Worm (Caenorhabditis elegans) whole organism, L1 larva: ENCODE measurements around the gene F56D2.8.

ENCODE experiments used
- C04F5.9 ChIP-seq: sonication (generic microtip); optimal IDR thresholded peaks from 2 replicates; lab custom pipeline; 2016; ENCODE audit warnings: missing genetic modification characterization, missing compliant biosample characterization
- C16A3.4 ChIP-seq: fragments of 150-350 bp; optimal IDR thresholded peaks from 2 replicates; lab custom pipeline; 2014; ENCODE audit warnings: missing biosample characterization, missing genetic modification characterization
- F16B12.6 ChIP-seq: fragments of 150-350 bp; optimal IDR thresholded peaks from 2 replicates; lab custom pipeline; 2014; ENCODE audit warnings: missing biosample characterization, missing genetic modification characterization
- ama-1 ChIP-seq: fragments of 150-350 bp; optimal IDR thresholded peaks from 2 replicates; lab custom pipeline; 2014
- ceh-82 ChIP-seq, 3 experiments: fragments of 150-350 bp in 1 of 3; sonication (generic microtip) in 2 of 3; optimal IDR thresholded peaks; 2 replicates each; lab custom pipeline; 2014 to 2017; ENCODE audit warnings: missing biosample characterization in 3 of 3, missing genetic modification characterization in 3 of 3
- ces-1 ChIP-seq: fragments of 150-350 bp; optimal IDR thresholded peaks from 2 replicates; lab custom pipeline; 2014; ENCODE audit warnings: missing biosample characterization, missing genetic modification reagents, missing genetic modification characterization
- dpl-1 ChIP-seq, 3 experiments: fragments of 150-350 bp in 2 of 3; sonication (generic microtip) in 1 of 3; optimal IDR thresholded peaks; 2 replicates each; lab custom pipeline; 2014 to 2017; ENCODE audit warnings: missing biosample characterization in 3 of 3, missing genetic modification characterization in 3 of 3, missing genetic modification reagents in 3 of 3
- dsc-1 ChIP-seq: sonication (generic microtip); optimal IDR thresholded peaks from 2 replicates; lab custom pipeline; 2016; ENCODE audit warnings: mild to moderate bottlenecking, missing genetic modification characterization, missing compliant biosample characterization
- efl-1 ChIP-seq, 4 experiments: fragments of 150-350 bp; optimal IDR thresholded peaks in 3 of 4; peaks in 1 of 4; 1 replicate in 1 of 4; 2 replicates in 3 of 4; lab custom pipeline; 2014; ENCODE audit warnings: missing biosample characterization in 2 of 4, missing genetic modification characterization in 2 of 4, missing genetic modification reagents in 2 of 4
- efl-3 ChIP-seq: fragments of 200-800 bp; sonication (Bioruptor generic); optimal IDR thresholded peaks from 2 replicates; lab custom pipeline; 2018; ENCODE audit warnings: mild to moderate bottlenecking, missing genetic modification characterization, missing compliant biosample characterization
- egl-13 ChIP-seq: sonication (generic microtip); optimal IDR thresholded peaks from 2 replicates; lab custom pipeline; 2016; ENCODE audit warnings: missing genotype, missing genetic modification reagents, missing genetic modification characterization, missing compliant biosample characterization
- egl-27 ChIP-seq, 2 experiments: fragments of 150-350 bp in 1 of 2; sonication (generic microtip); optimal IDR thresholded peaks; 3 replicates each; lab custom pipeline; 2017 to 2018; ENCODE audit warnings: missing biosample characterization in 2 of 2, missing genetic modification characterization in 2 of 2, missing genetic modification reagents in 2 of 2
- elt-2 ChIP-seq: sonication (generic microtip); optimal IDR thresholded peaks from 2 replicates; lab custom pipeline; 2016; ENCODE audit warnings: missing genetic modification characterization, mild to moderate bottlenecking, inconsistent platforms, missing compliant biosample characterization, missing genetic modification reagents
- fkh-8 ChIP-seq: sonication (generic microtip); optimal IDR thresholded peaks from 2 replicates; lab custom pipeline; 2016; ENCODE audit warnings: mild to moderate bottlenecking, missing genetic modification characterization, missing compliant biosample characterization
- grh-1 ChIP-seq: fragments of 200-800 bp; sonication (Bioruptor generic); IDR thresholded peaks from 2 replicates; pipeline ENCODE4 v1.3.6; 2022; ENCODE audit warnings: missing genetic modification reagents, missing genetic modification characterization, missing compliant biosample characterization
- hpl-2 ChIP-seq: fragments of 150-350 bp; optimal IDR thresholded peaks from 2 replicates; lab custom pipeline; 2014; ENCODE audit warnings: missing biosample characterization, missing genetic modification reagents, missing genetic modification characterization
- irx-1 ChIP-seq: sonication (generic microtip); optimal IDR thresholded peaks from 2 replicates; lab custom pipeline; 2016; ENCODE audit warnings: missing genetic modification characterization, missing compliant biosample characterization
- jun-1 ChIP-seq: fragments of 150-350 bp; optimal IDR thresholded peaks from 2 replicates; lab custom pipeline; 2014; ENCODE audit warnings: missing biosample characterization, missing genetic modification reagents, missing genetic modification characterization
- lin-13 ChIP-seq: fragments of 150-350 bp; optimal IDR thresholded peaks from 2 replicates; lab custom pipeline; 2014; ENCODE audit warnings: missing biosample characterization, missing genetic modification reagents, missing genetic modification characterization
- lin-14 ChIP-seq: fragments of 200-800 bp; sonication (Bioruptor generic); optimal IDR thresholded peaks from 2 replicates; lab custom pipeline; 2018; ENCODE audit warnings: mild to moderate bottlenecking, missing genetic modification characterization, moderate library complexity, missing compliant biosample characterization
- lin-39 ChIP-seq: fragments of 150-350 bp; optimal IDR thresholded peaks from 2 replicates; lab custom pipeline; 2014; ENCODE audit warnings: missing biosample characterization, missing genetic modification reagents, missing genetic modification characterization
- mab-9 ChIP-seq: fragments of 200-800 bp; sonication (Bioruptor generic); IDR thresholded peaks from 2 replicates; pipeline ENCODE4 v1.3.6; 2022; ENCODE audit warnings: missing genetic modification reagents, missing genetic modification characterization, missing compliant biosample characterization
- mdl-1 ChIP-seq, 2 experiments: fragments of 150-350 bp; optimal IDR thresholded peaks; 2 replicates each; lab custom pipeline; 2014 to 2017; ENCODE audit warnings: missing biosample characterization in 2 of 2, missing genetic modification characterization in 2 of 2, inconsistent platforms in 1 of 2
- nhr-12 ChIP-seq: sonication (generic microtip); optimal IDR thresholded peaks from 2 replicates; lab custom pipeline; 2017; ENCODE audit warnings: missing biosample characterization, missing genetic modification characterization
- nhr-19 ChIP-seq: fragments of 200-800 bp; sonication (Bioruptor generic); conservative IDR thresholded peaks from 2 replicates; pipeline ENCODE4 v1.3.6; 2022; ENCODE audit warnings: missing genetic modification characterization, missing compliant biosample characterization
- nhr-20 ChIP-seq: sonication (generic microtip); optimal IDR thresholded peaks from 2 replicates; lab custom pipeline; 2016; ENCODE audit warnings: mild to moderate bottlenecking, missing genetic modification characterization, missing compliant biosample characterization
- nhr-237 ChIP-seq: fragments of 150-350 bp; optimal IDR thresholded peaks from 2 replicates; lab custom pipeline; 2014; ENCODE audit warnings: missing biosample characterization, missing genetic modification characterization
- nhr-28 ChIP-seq: fragments of 150-350 bp; optimal IDR thresholded peaks from 2 replicates; lab custom pipeline; 2014; ENCODE audit warnings: missing biosample characterization, missing genetic modification characterization
- nhr-47 ChIP-seq: sonication (generic microtip); optimal IDR thresholded peaks from 2 replicates; lab custom pipeline; 2016; ENCODE audit warnings: mild to moderate bottlenecking, missing genetic modification characterization, moderate library complexity, missing compliant biosample characterization
- nhr-76 ChIP-seq: sonication (generic microtip); optimal IDR thresholded peaks from 2 replicates; lab custom pipeline; 2017; ENCODE audit warnings: missing biosample characterization, missing genetic modification characterization
- nhr-77 ChIP-seq: fragments of 150-350 bp; optimal IDR thresholded peaks from 2 replicates; lab custom pipeline; 2014; ENCODE audit warnings: missing biosample characterization, missing genetic modification characterization
- nhr-85 ChIP-seq: sonication (generic microtip); peaks from one replicate; lab custom pipeline; 2016; ENCODE audit warnings: missing genetic modification characterization, inconsistent platforms, missing compliant biosample characterization
- pag-3 ChIP-seq: sonication (generic microtip); optimal IDR thresholded peaks from 2 replicates; lab custom pipeline; 2017; ENCODE audit warnings: missing genetic modification characterization, mild to moderate bottlenecking, missing compliant biosample characterization, antibody characterized with exemption, borderline replicate concordance; ENCODE audit not compliant: insufficient read depth
- pax-3 ChIP-seq: fragments of 200-800 bp; sonication (Bioruptor generic); optimal IDR thresholded peaks from 2 replicates; lab custom pipeline; 2018; ENCODE audit warnings: mild to moderate bottlenecking, missing genetic modification characterization, moderate library complexity, missing compliant biosample characterization
- rnt-1 ChIP-seq: sonication (generic microtip); optimal IDR thresholded peaks from 2 replicates; lab custom pipeline; 2016; ENCODE audit warnings: mild to moderate bottlenecking, missing genetic modification characterization, moderate library complexity, missing compliant biosample characterization
- snpc-4 ChIP-seq: fragments of 150-350 bp; optimal IDR thresholded peaks from 2 replicates; lab custom pipeline; 2014; ENCODE audit warnings: missing biosample characterization, missing genetic modification characterization
- snu-23 ChIP-seq: sonication (generic microtip); optimal IDR thresholded peaks from 2 replicates; lab custom pipeline; 2016; ENCODE audit warnings: missing genetic modification characterization, missing compliant biosample characterization
- sptf-1 ChIP-seq: fragments of 150-350 bp; optimal IDR thresholded peaks from 2 replicates; lab custom pipeline; 2014; ENCODE audit warnings: missing biosample characterization, missing genetic modification characterization
- sup-37 ChIP-seq: fragments of 200-800 bp; sonication (Bioruptor generic); optimal IDR thresholded peaks from 2 replicates; lab custom pipeline; 2018; ENCODE audit warnings: mild to moderate bottlenecking, missing genetic modification characterization, missing compliant biosample characterization
- tlp-1 ChIP-seq: fragments of 150-350 bp; optimal IDR thresholded peaks from 2 replicates; lab custom pipeline; 2014; ENCODE audit warnings: missing biosample characterization, missing genetic modification characterization
- unc-130 ChIP-seq: fragments of 150-350 bp; optimal IDR thresholded peaks from 2 replicates; lab custom pipeline; 2017; ENCODE audit warnings: missing biosample characterization, missing genetic modification characterization, inconsistent platforms
- unc-30 ChIP-seq: sonication (generic microtip); optimal IDR thresholded peaks from 2 replicates; lab custom pipeline; 2017; ENCODE audit warnings: missing biosample characterization, missing genetic modification characterization
- unc-62 ChIP-seq: fragments of 150-350 bp; optimal IDR thresholded peaks from 2 replicates; lab custom pipeline; 2014; ENCODE audit warnings: missing biosample characterization, missing genetic modification reagents, missing genetic modification characterization
- unc-86 ChIP-seq: sonication (generic microtip); optimal IDR thresholded peaks from 2 replicates; lab custom pipeline; 2016; ENCODE audit warnings: missing genetic modification characterization, missing compliant biosample characterization
- unc-98 ChIP-seq: fragments of 200-800 bp; sonication (Bioruptor generic); IDR thresholded peaks from 2 replicates; pipeline ENCODE4 v1.3.6; 2022; ENCODE audit warnings: missing genetic modification characterization, missing compliant biosample characterization
- xbp-1 ChIP-seq: sonication (generic microtip); optimal IDR thresholded peaks from 2 replicates; lab custom pipeline; 2016; ENCODE audit warnings: missing genetic modification characterization, missing compliant biosample characterization
- zip-4 ChIP-seq: fragments of 200-800 bp; sonication (Bioruptor generic); optimal IDR thresholded peaks from 2 replicates; lab custom pipeline; 2018; ENCODE audit warnings: mild to moderate bottlenecking, missing genetic modification characterization, moderate library complexity, missing compliant biosample characterization
- ztf-11 ChIP-seq, 2 experiments: sonication (generic microtip); optimal IDR thresholded peaks; 2 replicates each; lab custom pipeline; 2016 to 2017; ENCODE audit warnings: missing genetic modification characterization in 2 of 2, missing biosample characterization in 1 of 2, missing compliant biosample characterization in 1 of 2
- ztf-4 ChIP-seq: fragments of 150-350 bp; optimal IDR thresholded peaks from 2 replicates; lab custom pipeline; 2014; ENCODE audit warnings: missing biosample characterization, missing genetic modification characterization

Gene F56D2.8

ce11 chrIII:5553098-5553497 lies 29.6 kb downstream of the F56D2.8 start (continued):
- TF ChIP-seq lin-13 (GFP tag; lab: Kevin White, UChicago): no peak
- no peak for TF ChIP-seq C04F5.9 (tag; lab: Kevin White, UChicago)

DNA sequence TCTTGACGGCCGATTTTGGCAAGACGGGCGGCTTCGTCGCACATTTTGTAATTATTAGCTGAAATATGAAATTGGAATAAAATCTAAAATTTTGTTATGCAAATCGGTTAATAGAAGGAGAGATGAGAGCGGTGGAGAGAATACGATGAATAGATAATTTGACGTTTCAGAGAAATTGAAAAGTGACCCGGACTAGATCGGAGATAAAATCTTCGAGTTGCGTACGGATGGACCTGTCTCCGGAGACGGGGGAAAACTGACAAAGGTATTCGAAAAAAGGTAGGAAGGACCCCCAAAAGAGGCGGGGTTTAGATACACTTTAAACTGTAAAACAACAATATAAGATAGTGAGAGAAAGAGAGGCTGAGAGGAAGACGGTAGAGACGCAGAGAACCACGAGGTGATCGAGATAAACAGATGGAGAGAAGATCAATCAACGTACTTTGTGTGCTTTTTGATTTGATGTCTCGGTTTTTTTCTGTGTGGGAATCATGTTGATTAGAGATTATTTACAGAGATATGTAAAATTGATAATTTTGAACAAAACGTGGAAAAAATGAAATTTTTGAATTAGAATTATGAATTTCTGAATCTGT lies 30.5 kb downstream of the F56D2.8 start, which contains the start of gene F09F7.6:
Gene F09F7.6, minus strand, starts transcription at position 64 of the 596 bp plus-strand sequence.
- TF ChIP-seq unc-86 (tag; lab: Kevin White, UChicago): no peak
- no peak for TF ChIP-seq zip-4 (GFP tag; lab: Kevin White, UChicago)
- TF ChIP-seq tlp-1 (tag; lab: Kevin White, UChicago): no peak
- TF ChIP-seq sptf-1 (tag; lab: Kevin White, UChicago): no peak
- peak; percentile 89 for TF ChIP-seq unc-130 (tag; lab: Kevin White, UChicago)
- no peak for TF ChIP-seq egl-13
- no peak for TF ChIP-seq fkh-8 (tag; lab: Kevin White, UChicago)
- TF ChIP-seq ztf-11 (tag; optimal IDR thresholded peaks at IDR 0.05; lab: Kevin White, UChicago): no peak
- no peak for TF ChIP-seq pax-3
- no peak for TF ChIP-seq unc-98
- peak; percentile 26 for TF ChIP-seq C04F5.9 (tag; lab: Kevin White, UChicago)
- TF ChIP-seq ces-1 (GFP tag; lab: Kevin White, UChicago): no peak
- peak; percentile 25 for TF ChIP-seq lin-39 (tag; lab: Kevin White, UChicago)
- peak; percentile 4 for TF ChIP-seq lin-13 (GFP tag; lab: Kevin White, UChicago)
- TF ChIP-seq lin-14: peak; percentile 89
- no peak for TF ChIP-seq jun-1
- TF ChIP-seq rnt-1 (tag; lab: Kevin White, UChicago): peak; percentile 76
- no peak for TF ChIP-seq sup-37 (GFP tag; lab: Kevin White, UChicago)
- TF ChIP-seq unc-30 (tag; lab: Kevin White, UChicago): no peak
- no peak for TF ChIP-seq mab-9
- TF ChIP-seq nhr-76 (tag; lab: Kevin White, UChicago): no peak
- no peak for TF ChIP-seq ceh-82 (tag; optimal IDR thresholded peaks at IDR 0.05; lab: Kevin White, UChicago)
- TF ChIP-seq hpl-2 (GFP tag; lab: Kevin White, UChicago): no peak
- peak; percentile 37 to 52 for TF ChIP-seq efl-1 (optimal IDR thresholded peaks at IDR 0.05; lab: Kevin White, UChicago)
- TF ChIP-seq efl-1 (GFP tag; optimal IDR thresholded peaks at IDR 0.05 in 1 of 2; lab: Kevin White, UChicago): peak in 1 of 2 experiments; percentile 96
- TF ChIP-seq snu-23 (GFP tag; lab: Kevin White, UChicago): peak; percentile 93
- TF ChIP-seq ama-1 (lab: Kevin White, UChicago): peak; percentile 47
- TF ChIP-seq nhr-20 (tag; lab: Kevin White, UChicago): peak; percentile 97
- TF ChIP-seq efl-3: no peak
- no peak for TF ChIP-seq pag-3 (tag; lab: Kevin White, UChicago)
- no peak for TF ChIP-seq unc-62 (GFP tag; lab: Kevin White, UChicago)
- TF ChIP-seq snpc-4 (tag; lab: Kevin White, UChicago): no peak
- TF ChIP-seq nhr-237 (tag; lab: Kevin White, UChicago): no peak
- TF ChIP-seq F16B12.6 (tag; lab: Kevin White, UChicago): no peak
- TF ChIP-seq C16A3.4 (tag; lab: Kevin White, UChicago): peak; percentile 74
- TF ChIP-seq nhr-85 (tag; lab: Kevin White, UChicago): peak; percentile 98
- TF ChIP-seq dsc-1 (tag; lab: Kevin White, UChicago): peak; percentile 41
- TF ChIP-seq elt-2 (tag; lab: Kevin White, UChicago): peak; percentile 74
- peak; percentile 62 for TF ChIP-seq nhr-47 (tag; lab: Kevin White, UChicago)
- TF ChIP-seq irx-1 (tag; lab: Kevin White, UChicago): peak; percentile 10
- peak in 2 of 3 experiments; percentile 21 to 42 for TF ChIP-seq dpl-1 (GFP tag; optimal IDR thresholded peaks at IDR 0.05; lab: Kevin White, UChicago)
- no peak for TF ChIP-seq nhr-12 (tag; lab: Kevin White, UChicago)
- TF ChIP-seq nhr-77 (tag; lab: Kevin White, UChicago): no peak
- peak; percentile 27 for TF ChIP-seq xbp-1 (tag; lab: Kevin White, UChicago)
- TF ChIP-seq nhr-28 (tag; lab: Kevin White, UChicago): no peak
- peak; percentile 53; the same call in 1 of the 2 replicates for TF ChIP-seq grh-1
- TF ChIP-seq egl-27 (tag; optimal IDR thresholded peaks at IDR 0.05; lab: Kevin White, UChicago): no peak
- TF ChIP-seq nhr-19: peak; percentile 98
- peak; percentile 51 for TF ChIP-seq ztf-4
- peak in 1 of 2 experiments; percentile 96 for TF ChIP-seq mdl-1 (tag; optimal IDR thresholded peaks at IDR 0.05; lab: Kevin White, UChicago)
